Fruit fly (Drosophila melanogaster): ENCODE measurements around the gene Rpn5.
A peak's percentile ranks its signal among the peaks of the same experiment; 100 is the strongest.

Rpn5 gene

dm6 chr3R:5789025-5789953 lies at the start of gene Rpn5, which contains the start of gene Hat1:
TSS of gene Rpn5 (plus strand) at chr3R:5789493.
TSS of gene Hat1 (minus strand) at chr3R:5789384.
- peak; percentile 60 for TF ChIP-seq Ets96B (tag; optimal IDR thresholded peaks at IDR 0.05)
- TF ChIP-seq fd59A (GFP tag; optimal IDR thresholded peaks at IDR 0.05): peak; percentile 71
- TF ChIP-seq dsx (GFP tag; optimal IDR thresholded peaks at IDR 0.05; ENCODE audit: poor library complexity, severe bottlenecking): peak; percentile 51
- TF ChIP-seq CG11902 (GFP tag; optimal IDR thresholded peaks at IDR 0.05): peak; percentile 81
- TF ChIP-seq CG31627 (GFP tag; optimal IDR thresholded peaks at IDR 0.05): peak; percentile 94
- TF ChIP-seq Ets21C (GFP tag; optimal IDR thresholded peaks at IDR 0.05): peak; percentile 90
- TF ChIP-seq CG6854 (GFP tag; optimal IDR thresholded peaks at IDR 0.05): no peak
- TF ChIP-seq CG11762 (GFP tag; optimal IDR thresholded peaks at IDR 0.05; ENCODE audit: insufficient read depth): peak; percentile 68
- peak; percentile 65 for TF ChIP-seq CG6808 (GFP tag; optimal IDR thresholded peaks at IDR 0.05)
- TF ChIP-seq Gug (GFP tag; IDR thresholded peaks at IDR 0.05): peak; percentile 59
- TF ChIP-seq CG8632 (GFP tag; optimal IDR thresholded peaks at IDR 0.05): peak; percentile 77
- peak; percentile 92 for TF ChIP-seq lz (GFP tag; optimal IDR thresholded peaks at IDR 0.05)
- TF ChIP-seq Eip93F (GFP tag; optimal IDR thresholded peaks at IDR 0.05): no peak
- peak; percentile 74 for TF ChIP-seq CG7368 (GFP tag; optimal IDR thresholded peaks at IDR 0.05)
- TF ChIP-seq Eip75B (GFP tag; optimal IDR thresholded peaks at IDR 0.05): peak; percentile 92
- TF ChIP-seq CG16779 (tag; optimal IDR thresholded peaks at IDR 0.05): no peak
- TF ChIP-seq CG11294 (GFP tag; IDR thresholded peaks at IDR 0.05): peak; percentile 52; the same call in 1 of the 2 replicates
- TF ChIP-seq Lpt (GFP tag; optimal IDR thresholded peaks at IDR 0.05): peak; percentile 59
- peak; percentile 91 for TF ChIP-seq topi (GFP tag; optimal IDR thresholded peaks at IDR 0.05)
- TF ChIP-seq OdsH (GFP tag; optimal IDR thresholded peaks at IDR 0.05): peak; percentile 92
- TF ChIP-seq CG6792 (GFP tag; optimal IDR thresholded peaks at IDR 0.05): peak; percentile 86
- no peak for TF ChIP-seq CG6276 (GFP tag; optimal IDR thresholded peaks at IDR 0.05)
- TF ChIP-seq CG1621 (tag; optimal IDR thresholded peaks at IDR 0.05): peak; percentile 7
- peak; percentile 90 for TF ChIP-seq pdm3 (GFP tag; optimal IDR thresholded peaks at IDR 0.05)
- TF ChIP-seq ss (GFP tag; optimal IDR thresholded peaks at IDR 0.05): peak; percentile 20 to 57
- peak; percentile 48 for TF ChIP-seq dac (GFP tag; optimal IDR thresholded peaks at IDR 0.05)
- peak; percentile 72 for TF ChIP-seq fd85E (GFP tag; optimal IDR thresholded peaks at IDR 0.05)
- peak; percentile 92 for TF ChIP-seq svp (GFP tag)
- TF ChIP-seq vri (GFP tag; optimal IDR thresholded peaks at IDR 0.05): peak; percentile 77
- peak; percentile 8 for TF ChIP-seq CG9139 (GFP tag; optimal IDR thresholded peaks at IDR 0.05)
- TF ChIP-seq Eip78C (GFP tag): peak; percentile 94
- TF ChIP-seq eg (GFP tag; IDR thresholded peaks at IDR 0.05): peak; percentile 61; the same call in 2 of the 3 replicates
- peak; percentile 85 for TF ChIP-seq CG32006 (GFP tag; optimal IDR thresholded peaks at IDR 0.05)
- TF ChIP-seq achi (GFP tag; optimal IDR thresholded peaks at IDR 0.05): peak; percentile 94
- TF ChIP-seq Blimp-1 (GFP tag; optimal IDR thresholded peaks at IDR 0.05): peak; percentile 59
- TF ChIP-seq CG8319 (GFP tag; optimal IDR thresholded peaks at IDR 0.05): peak; percentile 72
- TF ChIP-seq CG10631 (GFP tag; optimal IDR thresholded peaks at IDR 0.05): peak; percentile 92
- TF ChIP-seq CG8119 (GFP tag; IDR thresholded peaks at IDR 0.05): peak; percentile 48; the same call in 2 of the 3 replicates
- peak; percentile 89 for TF ChIP-seq Hr4 (GFP tag; optimal IDR thresholded peaks at IDR 0.05)
- TF ChIP-seq CG6163 (GFP tag; IDR thresholded peaks at IDR 0.05): 0 out of 3 replicates have a peak, but pooled peaks have one; percentile 23
- peak; percentile 92 for TF ChIP-seq Hr39 (GFP tag; optimal IDR thresholded peaks at IDR 0.05)
- peak; percentile 30 for TF ChIP-seq Hr38 (GFP tag; optimal IDR thresholded peaks at IDR 0.05)
- TF ChIP-seq esn (GFP tag; optimal IDR thresholded peaks at IDR 0.05): peak; percentile 92
- TF ChIP-seq CG3032 (tag; optimal IDR thresholded peaks at IDR 0.05): peak; percentile 67
- peak; percentile 83 for TF ChIP-seq Sox15 (GFP tag; optimal IDR thresholded peaks at IDR 0.05)
- no peak for TF ChIP-seq fkh (GFP tag; optimal IDR thresholded peaks at IDR 0.05)
- peak; percentile 91 for TF ChIP-seq Sox14 (GFP tag; optimal IDR thresholded peaks at IDR 0.05)
- TF ChIP-seq CG10669 (GFP tag; optimal IDR thresholded peaks at IDR 0.05): no peak
- peak; percentile 89 for TF ChIP-seq Smox (GFP tag; optimal IDR thresholded peaks at IDR 0.05)
